Worm (Caenorhabditis elegans): ENCODE data around the gene snb-2.
A peak's percentile ranks its signal among the peaks of the same experiment; 100 is the strongest.

Gene snb-2

ce11 chrV:12352881-12353280 lies 7.2 kb upstream of the snb-2 start:
- TF ChIP-seq attf-6 (GFP tag; IDR thresholded peaks at IDR 0.05) (0 out of 2 replicates have a peak, but pooled peaks have one; percentile 17), fkh-3 (tag; optimal IDR thresholded peaks at IDR 0.05) (no peak)

ce11 chrV:12352445-12352844 lies 6.7 kb upstream of the snb-2 start, which contains the start of gene sqt-3:
Gene sqt-3 (plus strand): TSS chrV:12352745.
- no peak for TF ChIP-seq rpc-1 (optimal IDR thresholded peaks at IDR 0.05)
- TF ChIP-seq rpc-1 (tag; optimal IDR thresholded peaks at IDR 0.05) = no peak
- TF ChIP-seq snpc-4 (GFP tag; optimal IDR thresholded peaks at IDR 0.05) = no peak
- TF ChIP-seq snpc-4 (tag; optimal IDR thresholded peaks at IDR 0.05) = no peak
- no peak for TF ChIP-seq T26A5.8 (tag; optimal IDR thresholded peaks at IDR 0.05)
- no peak for TF ChIP-seq sea-2 (GFP tag; IDR thresholded peaks at IDR 0.05)
- no peak for TF ChIP-seq K12H6.12 (tag; optimal IDR thresholded peaks at IDR 0.05)
- no peak for TF ChIP-seq lin-35 (GFP tag; optimal IDR thresholded peaks at IDR 0.05)
- no peak for TF ChIP-seq mxl-1 (tag; optimal IDR thresholded peaks at IDR 0.05)
- no peak for TF ChIP-seq Y79H2A.3 (GFP tag; conservative IDR thresholded peaks at IDR 0.05)
- no peak for TF ChIP-seq hmg-1.2 (GFP tag; IDR thresholded peaks at IDR 0.05)

ce11 chrV:12351842-12352241 lies 6.1 kb upstream of the snb-2 start:
- TF ChIP-seq B0035.1 (tag; optimal IDR thresholded peaks at IDR 0.05) = no peak
- TF ChIP-seq lin-26 (GFP tag; IDR thresholded peaks at IDR 0.05) = 0 out of 2 replicates have a peak, but pooled peaks have one; percentile 12
- TF ChIP-seq bed-1 (GFP tag; IDR thresholded peaks at IDR 0.05) = no peak
- TF ChIP-seq dpff-1 (tag; optimal IDR thresholded peaks at IDR 0.05) = no peak
- no peak for TF ChIP-seq atf-7 (tag; optimal IDR thresholded peaks at IDR 0.05)
- TF ChIP-seq die-1 (tag; optimal IDR thresholded peaks at IDR 0.05) = no peak
- no peak for TF ChIP-seq D2030.7 (GFP tag; IDR thresholded peaks at IDR 0.05)
- no peak for TF ChIP-seq cebp-2 (GFP tag; IDR thresholded peaks at IDR 0.05)

ce11 chrV:12349365-12349764 lies 3.7 kb upstream of the snb-2 start:
- TF ChIP-seq B0019.2 (GFP tag; conservative IDR thresholded peaks at IDR 0.05) (no peak), rcor-1 (GFP tag; IDR thresholded peaks at IDR 0.05) (no peak), C06A6.2 (GFP tag; conservative IDR thresholded peaks at IDR 0.05) (no peak), pbrm-1 (GFP tag; IDR thresholded peaks at IDR 0.05) (no peak), F37B4.10 (GFP tag; IDR thresholded peaks at IDR 0.05) (no peak), lir-1 (GFP tag; conservative IDR thresholded peaks at IDR 0.05) (no peak)

ce11 chrV:12347854-12348253 lies 2.1 kb upstream of the snb-2 start:
- TF ChIP-seq Y53G8AR.9 (GFP tag; conservative IDR thresholded peaks at IDR 0.05) (no peak), nhr-80 (tag; optimal IDR thresholded peaks at IDR 0.05) (peak; percentile 37)

ce11 chrV:12344845-12345244 lies 863 bp downstream of the snb-2 start, which contains the start of gene F23H12.3:
Gene F23H12.3 (plus strand): TSS chrV:12345145.
- TF ChIP-seq ztf-25 (GFP tag; IDR thresholded peaks at IDR 0.05) (no peak), let-526 (GFP tag; IDR thresholded peaks at IDR 0.05) (no peak), nhr-179 (tag; optimal IDR thresholded peaks at IDR 0.05) (no peak), athp-1 (tag; optimal IDR thresholded peaks at IDR 0.05) (no peak), Y95B8A.8 (GFP tag; IDR thresholded peaks at IDR 0.05) (no peak), ceh-100 (GFP tag; IDR thresholded peaks at IDR 0.05) (no peak), mcd-1 (GFP tag; IDR thresholded peaks at IDR 0.05) (no peak), nhr-120 (GFP tag; IDR thresholded peaks at IDR 0.05) (no peak), F57A8.1 (GFP tag; optimal IDR thresholded peaks at IDR 0.05) (no peak), ztf-18 (tag; optimal IDR thresholded peaks at IDR 0.05) (no peak), ztf-26 (tag; optimal IDR thresholded peaks at IDR 0.05) (no peak)

All from whole organism, young adult.